Worm (Caenorhabditis elegans): ENCODE measurements around the gene zag-1.

ce11 chrIV:3815259-3815644 is 40.4 kb upstream of the zag-1 start:
- TF ChIP-seq F22D6.2 (tag; optimal IDR thresholded peaks at IDR 0.05) (no peak), mxl-1 (tag; optimal IDR thresholded peaks at IDR 0.05) (no peak), dpl-1 (GFP tag; optimal IDR thresholded peaks at IDR 0.05) (no peak), him-1 (tag; optimal IDR thresholded peaks at IDR 0.05) (no peak), unc-62 (GFP tag; optimal IDR thresholded peaks at IDR 0.05) (no peak), snpc-4 (GFP tag; optimal IDR thresholded peaks at IDR 0.05) (no peak), snpc-4 (tag; optimal IDR thresholded peaks at IDR 0.05) (no peak), lsl-1 (GFP tag; optimal IDR thresholded peaks at IDR 0.05) (no peak), cebp-1 (GFP tag; IDR thresholded peaks at IDR 0.05) (no peak), cebp-1 (tag; optimal IDR thresholded peaks at IDR 0.05) (no peak), ama-1 (optimal IDR thresholded peaks at IDR 0.05) (no peak), ama-1 (GFP tag; optimal IDR thresholded peaks at IDR 0.05) (no peak), lin-40 (tag; optimal IDR thresholded peaks at IDR 0.05) (no peak)

Measured in whole organism, young adult.